Worm (Caenorhabditis elegans) whole organism, young adult: Measurements from ENCODE around the gene unc-32.

Experiments
- B0019.2 ChIP-seq: fragments of 200-800 bp; sonication (Bioruptor generic); conservative IDR thresholded peaks from 2 replicates; pipeline ENCODE4 v1.3.6; 2022; ENCODE audit warnings: missing genetic modification reagents, missing genetic modification characterization, missing compliant biosample characterization
- B0336.3 ChIP-seq: fragments of 200-800 bp; sonication (Bioruptor generic); IDR thresholded peaks from 2 replicates; pipeline ENCODE4 v1.3.6; 2022; ENCODE audit warnings: missing genetic modification characterization, missing compliant biosample characterization
- C06A6.2 ChIP-seq: fragments of 200-800 bp; sonication (Bioruptor generic); conservative IDR thresholded peaks from 2 replicates; pipeline ENCODE4 v1.3.6; 2022; ENCODE audit warnings: missing genetic modification characterization, missing compliant biosample characterization
- F37B4.10 ChIP-seq: fragments of 200-800 bp; sonication (Bioruptor generic); IDR thresholded peaks from 2 replicates; pipeline ENCODE4 v1.3.6; 2022; ENCODE audit warnings: missing genetic modification characterization, missing compliant biosample characterization
- F39B2.1 ChIP-seq: fragments of 200-800 bp; sonication (Bioruptor generic); IDR thresholded peaks from 2 replicates; pipeline ENCODE4 v1.3.6; 2022; ENCODE audit warnings: missing genetic modification reagents, missing genetic modification characterization, missing compliant biosample characterization
- F52B5.7 ChIP-seq: sonication (generic microtip); optimal IDR thresholded peaks from 2 replicates; lab custom pipeline; 2016; ENCODE audit warnings: mild to moderate bottlenecking, missing genetic modification characterization, missing compliant biosample characterization
- F55B11.4 ChIP-seq: sonication (generic microtip); optimal IDR thresholded peaks from 2 replicates; lab custom pipeline; 2016; ENCODE audit warnings: missing compliant biosample characterization, missing genetic modification characterization, borderline replicate concordance; ENCODE audit not compliant: insufficient read depth
- K12H6.12 ChIP-seq: fragments of 200-800 bp; sonication (Bioruptor generic); optimal IDR thresholded peaks from 2 replicates; lab custom pipeline; 2018; ENCODE audit warnings: mild to moderate bottlenecking, missing genetic modification characterization, missing compliant biosample characterization
- Y53F4B.3 ChIP-seq: fragments of 200-800 bp; sonication (Bioruptor generic); IDR thresholded peaks from 2 replicates; pipeline ENCODE4 v1.3.6; 2022; ENCODE audit warnings: missing genetic modification reagents, missing genetic modification characterization, missing compliant biosample characterization
- Y53G8AR.9 ChIP-seq: fragments of 200-800 bp; sonication (Bioruptor generic); conservative IDR thresholded peaks from 2 replicates; pipeline ENCODE4 v1.3.6; 2022; ENCODE audit warnings: missing genetic modification reagents, missing genetic modification characterization, missing compliant biosample characterization
- Y79H2A.3 ChIP-seq: fragments of 200-800 bp; sonication (Bioruptor generic); conservative IDR thresholded peaks from 2 replicates; pipeline ENCODE4 v1.3.6; 2022; ENCODE audit warnings: missing genetic modification reagents, missing genetic modification characterization, missing compliant biosample characterization
- Y95B8A.8 ChIP-seq: fragments of 200-800 bp; sonication (Bioruptor generic); IDR thresholded peaks from 2 replicates; pipeline ENCODE4 v1.3.6; 2022; ENCODE audit warnings: missing genetic modification reagents, missing genetic modification characterization, missing compliant biosample characterization
- akir-1 ChIP-seq: fragments of 200-800 bp; sonication (Bioruptor generic); optimal IDR thresholded peaks from 2 replicates; lab custom pipeline; 2018; ENCODE audit warnings: mild to moderate bottlenecking, missing genetic modification characterization, moderate library complexity, missing compliant biosample characterization
- ama-1 ChIP-seq, 3 experiments: fragments of 150-350 bp in 1 of 3; sonication (generic microtip) in 2 of 3; optimal IDR thresholded peaks; 2 replicates each; lab custom pipeline; 2014 to 2018; ENCODE audit warnings: missing biosample characterization in 2 of 3, missing genetic modification characterization in 2 of 3, missing genetic modification reagents in 2 of 3
- atf-7 ChIP-seq: sonication (generic microtip); optimal IDR thresholded peaks from 2 replicates; lab custom pipeline; 2017; ENCODE audit warnings: mild to moderate bottlenecking, missing genetic modification characterization, missing compliant biosample characterization
- attf-3 ChIP-seq: fragments of 200-800 bp; sonication (Bioruptor generic); conservative IDR thresholded peaks from 2 replicates; pipeline ENCODE4 v1.3.6; 2022; ENCODE audit warnings: missing genetic modification reagents, missing genetic modification characterization, missing compliant biosample characterization
- attf-5 ChIP-seq: fragments of 200-800 bp; sonication (Bioruptor generic); optimal IDR thresholded peaks from 2 replicates; lab custom pipeline; 2018; ENCODE audit warnings: mild to moderate bottlenecking, missing genetic modification characterization, missing compliant biosample characterization
- attf-6 ChIP-seq: fragments of 200-800 bp; sonication (Bioruptor generic); IDR thresholded peaks from 2 replicates; pipeline ENCODE4 v1.3.6; 2022; ENCODE audit warnings: missing genetic modification reagents, missing genetic modification characterization, missing compliant biosample characterization
- bed-2 ChIP-seq: fragments of 200-800 bp; sonication (Bioruptor generic); IDR thresholded peaks from 2 replicates; pipeline ENCODE4 v1.3.6; 2022; ENCODE audit warnings: missing genetic modification reagents, missing genetic modification characterization, missing compliant biosample characterization
- ceh-40 ChIP-seq: fragments of 200-800 bp; sonication (Bioruptor generic); IDR thresholded peaks from 2 replicates; pipeline ENCODE4 v1.3.6; 2022; ENCODE audit warnings: missing genetic modification characterization, missing compliant biosample characterization
- ceh-58 ChIP-seq: fragments of 200-800 bp; sonication (Bioruptor generic); IDR thresholded peaks from 2 replicates; pipeline ENCODE4 v1.3.6; 2022; ENCODE audit warnings: missing genetic modification characterization, missing compliant biosample characterization
- egrh-3 ChIP-seq: fragments of 200-800 bp; sonication (Bioruptor generic); IDR thresholded peaks from 2 replicates; pipeline ENCODE4 v1.3.6; 2022; ENCODE audit warnings: missing genetic modification reagents, missing genetic modification characterization, missing compliant biosample characterization
- ets-4 ChIP-seq: fragments of 200-800 bp; sonication (Bioruptor generic); optimal IDR thresholded peaks from 2 replicates; lab custom pipeline; 2018; ENCODE audit warnings: mild to moderate bottlenecking, missing genetic modification characterization, missing compliant biosample characterization
- him-1 ChIP-seq: sonication (generic microtip); optimal IDR thresholded peaks from 2 replicates; lab custom pipeline; 2016; ENCODE audit warnings: missing genotype, missing genetic modification reagents, missing genetic modification characterization, missing compliant biosample characterization
- hmg-1.2 ChIP-seq: fragments of 200-800 bp; sonication (Bioruptor generic); IDR thresholded peaks from 2 replicates; pipeline ENCODE4 v1.3.6; 2022; ENCODE audit warnings: missing genetic modification reagents, missing genetic modification characterization, missing compliant biosample characterization
- hmg-20 ChIP-seq: fragments of 200-800 bp; sonication (Bioruptor generic); IDR thresholded peaks from 2 replicates; pipeline ENCODE4 v1.3.6; 2022; ENCODE audit warnings: missing genetic modification reagents, missing genetic modification characterization, missing compliant biosample characterization
- lin-26 ChIP-seq: fragments of 200-800 bp; sonication (Bioruptor generic); IDR thresholded peaks from 2 replicates; pipeline ENCODE4 v1.3.6; 2022; ENCODE audit warnings: missing genetic modification reagents, missing genetic modification characterization, missing compliant biosample characterization
- lin-40 ChIP-seq: sonication (generic microtip); optimal IDR thresholded peaks from 2 replicates; lab custom pipeline; 2016; ENCODE audit warnings: missing genetic modification characterization, mild to moderate bottlenecking, missing compliant biosample characterization, missing genotype, missing genetic modification reagents
- lin-54 ChIP-seq: fragments of 200-800 bp; sonication (Bioruptor generic); optimal IDR thresholded peaks from 2 replicates; lab custom pipeline; 2018; ENCODE audit warnings: mild to moderate bottlenecking, missing genetic modification characterization, missing compliant biosample characterization
- madf-6 ChIP-seq: fragments of 200-800 bp; sonication (Bioruptor generic); IDR thresholded peaks from 2 replicates; pipeline ENCODE4 v1.3.6; 2022; ENCODE audit warnings: missing genetic modification reagents, missing genetic modification characterization, missing compliant biosample characterization
- nfyb-1 ChIP-seq: fragments of 200-800 bp; sonication (Bioruptor generic); IDR thresholded peaks from 2 replicates; pipeline ENCODE4 v1.3.6; 2022; ENCODE audit warnings: missing genetic modification reagents, missing genetic modification characterization, missing compliant biosample characterization
- pbrm-1 ChIP-seq: fragments of 200-800 bp; sonication (Bioruptor generic); IDR thresholded peaks from 2 replicates; pipeline ENCODE4 v1.3.6; 2022; ENCODE audit warnings: missing genetic modification reagents, missing genetic modification characterization, missing compliant biosample characterization
- pha-4 ChIP-seq: fragments of 150-350 bp; sonication (generic microtip); optimal IDR thresholded peaks from 2 replicates; lab custom pipeline; 2014; ENCODE audit warnings: missing biosample characterization, missing genetic modification reagents, missing genetic modification characterization
- rec-8 ChIP-seq, 2 experiments: sonication (generic microtip); optimal IDR thresholded peaks; 2 replicates each; lab custom pipeline; 2016; ENCODE audit warnings: mild to moderate bottlenecking in 2 of 2, missing genetic modification characterization in 2 of 2, missing genetic modification reagents in 2 of 2, missing genotype in 2 of 2, missing biosample characterization in 1 of 2, missing compliant biosample characterization in 1 of 2, moderate library complexity in 1 of 2
- repo-1 ChIP-seq: sonication (generic microtip); optimal IDR thresholded peaks from 2 replicates; lab custom pipeline; 2017; ENCODE audit warnings: mild to moderate bottlenecking, missing genetic modification characterization, missing compliant biosample characterization
- rpc-1 ChIP-seq, 2 experiments: fragments of 150-350 bp in 1 of 2; sonication (generic microtip) in 1 of 2; optimal IDR thresholded peaks; 2 replicates each; lab custom pipeline; 2014 to 2018; ENCODE audit warnings: missing biosample characterization in 1 of 2, missing genetic modification characterization in 1 of 2, missing genetic modification reagents in 1 of 2, missing genotype in 1 of 2
- sea-2 ChIP-seq: fragments of 200-800 bp; sonication (Bioruptor generic); IDR thresholded peaks from 2 replicates; pipeline ENCODE4 v1.3.6; 2022; ENCODE audit warnings: missing genetic modification characterization, missing compliant biosample characterization
- snpc-1.3 ChIP-seq: sonication (generic microtip); optimal IDR thresholded peaks from 2 replicates; lab custom pipeline; 2017; ENCODE audit warnings: missing genetic modification characterization, mild to moderate bottlenecking, missing compliant biosample characterization, antibody characterized with exemption, moderate library complexity, missing genotype, missing genetic modification reagents; ENCODE audit not compliant: insufficient read depth
- snpc-3.4 ChIP-seq: sonication (generic microtip); optimal IDR thresholded peaks from 2 replicates; lab custom pipeline; 2017; ENCODE audit warnings: missing genetic modification characterization, mild to moderate bottlenecking, missing compliant biosample characterization, antibody characterized with exemption, moderate library complexity, missing genotype, missing genetic modification reagents
- somi-1 ChIP-seq: fragments of 200-800 bp; sonication (Bioruptor generic); optimal IDR thresholded peaks from 2 replicates; lab custom pipeline; 2018; ENCODE audit warnings: mild to moderate bottlenecking, missing genetic modification characterization, missing compliant biosample characterization
- tbx-9 ChIP-seq: sonication (generic microtip); optimal IDR thresholded peaks from 2 replicates; lab custom pipeline; 2016; ENCODE audit warnings: borderline replicate concordance, missing genetic modification characterization, inconsistent platforms, missing compliant biosample characterization
- tlf-1 ChIP-seq: fragments of 200-800 bp; sonication (Bioruptor generic); optimal IDR thresholded peaks from 2 replicates; lab custom pipeline; 2018; ENCODE audit warnings: mild to moderate bottlenecking, missing genetic modification characterization, missing compliant biosample characterization
- unc-130 ChIP-seq: sonication (generic microtip); optimal IDR thresholded peaks from 2 replicates; lab custom pipeline; 2016; ENCODE audit warnings: missing genetic modification reagents, missing genetic modification characterization, missing compliant biosample characterization
- unc-62 ChIP-seq: fragments of 150-350 bp; optimal IDR thresholded peaks from 2 replicates; lab custom pipeline; 2014; ENCODE audit warnings: missing biosample characterization, missing genetic modification reagents, missing genetic modification characterization
- xnd-1 ChIP-seq: sonication (generic microtip); optimal IDR thresholded peaks from 2 replicates; lab custom pipeline; 2016; ENCODE audit warnings: missing genotype, missing genetic modification reagents, missing genetic modification characterization, missing compliant biosample characterization
- ztf-22 ChIP-seq: fragments of 200-800 bp; sonication (Bioruptor generic); optimal IDR thresholded peaks from 2 replicates; lab custom pipeline; 2018; ENCODE audit warnings: mild to moderate bottlenecking, missing genetic modification characterization, moderate library complexity, missing compliant biosample characterization
- ztf-26 ChIP-seq: sonication (generic microtip); optimal IDR thresholded peaks from 2 replicates; lab custom pipeline; 2017; ENCODE audit warnings: missing genetic modification characterization, missing compliant biosample characterization
- ztf-3 ChIP-seq: fragments of 200-800 bp; sonication (Bioruptor generic); optimal IDR thresholded peaks from 2 replicates; lab custom pipeline; 2018; ENCODE audit warnings: mild to moderate bottlenecking, missing genetic modification characterization, missing compliant biosample characterization
- ztf-6 ChIP-seq: fragments of 200-800 bp; sonication (Bioruptor generic); IDR thresholded peaks from 2 replicates; pipeline ENCODE4 v1.3.6; 2022; ENCODE audit warnings: missing genetic modification reagents, missing genetic modification characterization, missing compliant biosample characterization

The unc-32 gene

DNA sequence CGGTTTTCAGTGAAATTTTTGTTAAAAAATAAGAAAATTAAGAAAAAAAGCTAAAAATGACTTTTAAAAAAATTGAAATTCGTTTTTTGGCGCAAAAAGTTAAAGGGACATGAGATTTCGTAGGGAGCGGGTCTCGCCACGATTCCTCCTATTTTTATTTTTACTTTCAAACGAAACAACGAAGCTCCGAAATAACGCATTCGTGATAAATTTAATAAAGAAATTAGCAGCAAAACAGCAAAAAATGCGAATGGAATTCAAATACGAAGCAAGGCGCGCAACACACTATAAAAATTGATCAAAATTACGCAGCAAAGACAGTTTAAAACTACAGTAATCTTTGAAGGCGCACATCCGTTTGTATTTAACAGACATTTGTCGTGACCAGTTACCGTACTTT, 5.6 kb upstream of the unc-32 start:
- no peak for TF ChIP-seq K12H6.12 (tag; lab: Kevin White, UChicago)
- TF ChIP-seq sea-2 (GFP tag; lab: Robert Waterston, UW): no peak
- TF ChIP-seq snpc-1.3 (tag; lab: Kevin White, UChicago): no peak
- TF ChIP-seq ztf-6 (GFP tag; lab: Robert Waterston, UW): no peak
- TF ChIP-seq hmg-20 (GFP tag; lab: Robert Waterston, UW): no peak
- TF ChIP-seq lin-40 (tag; lab: Kevin White, UChicago): no peak
- TF ChIP-seq lin-54 (GFP tag; lab: Kevin White, UChicago): peak; percentile 62
- no peak for TF ChIP-seq akir-1
- no peak for TF ChIP-seq ztf-22 (GFP tag; lab: Kevin White, UChicago)
- TF ChIP-seq ceh-40 (GFP tag; lab: Robert Waterston, UW): no peak
- no peak for TF ChIP-seq rec-8 (tag; optimal IDR thresholded peaks at IDR 0.05; lab: Kevin White, UChicago)
- no peak for TF ChIP-seq F52B5.7 (tag; lab: Kevin White, UChicago)
- TF ChIP-seq ceh-58 (GFP tag; lab: Robert Waterston, UW): no peak
- no peak for TF ChIP-seq Y53F4B.3
- 0 out of 2 replicates have a peak, but pooled peaks have one; percentile 5 for TF ChIP-seq Y95B8A.8 (GFP tag; lab: Robert Waterston, UW)
- TF ChIP-seq somi-1: no peak
- TF ChIP-seq F39B2.1 (GFP tag; lab: Robert Waterston, UW): no peak
- TF ChIP-seq bed-2: no peak
- no peak for TF ChIP-seq ztf-3 (GFP tag; lab: Kevin White, UChicago)
- TF ChIP-seq rpc-1 (optimal IDR thresholded peaks at IDR 0.05; lab: Kevin White, UChicago): no peak
- no peak for TF ChIP-seq rpc-1 (tag; optimal IDR thresholded peaks at IDR 0.05; lab: Kevin White, UChicago)
- no peak for TF ChIP-seq F37B4.10 (GFP tag; lab: Robert Waterston, UW)
- no peak for TF ChIP-seq pha-4 (tag; lab: Kevin White, UChicago)
- no peak for TF ChIP-seq Y53G8AR.9
- TF ChIP-seq lin-26 (GFP tag; lab: Robert Waterston, UW): no peak
- no peak for TF ChIP-seq unc-130
- TF ChIP-seq tbx-9: no peak
- TF ChIP-seq unc-62 (GFP tag; lab: Kevin White, UChicago): no peak
- peak; percentile 86 for TF ChIP-seq madf-6 (GFP tag; lab: Robert Waterston, UW)
- peak; percentile 73 for TF ChIP-seq xnd-1 (tag; lab: Kevin White, UChicago)
- TF ChIP-seq B0336.3 (GFP tag; lab: Robert Waterston, UW): no peak
- no peak for TF ChIP-seq tlf-1 (GFP tag; lab: Kevin White, UChicago)
- no peak for TF ChIP-seq B0019.2 (GFP tag; lab: Robert Waterston, UW)
- no peak for TF ChIP-seq pbrm-1 (GFP tag; lab: Robert Waterston, UW)
- peak; percentile 78 for TF ChIP-seq snpc-3.4
- peak; percentile 56; the same call in 1 of the 2 replicates for TF ChIP-seq nfyb-1 (GFP tag; lab: Robert Waterston, UW)
- no peak for TF ChIP-seq F55B11.4 (tag; lab: Kevin White, UChicago)
- no peak for TF ChIP-seq ama-1 (optimal IDR thresholded peaks at IDR 0.05; lab: Kevin White, UChicago)
- TF ChIP-seq ama-1 (GFP tag; optimal IDR thresholded peaks at IDR 0.05; lab: Kevin White, UChicago): no peak
- TF ChIP-seq repo-1 (tag; lab: Kevin White, UChicago): no peak
- TF ChIP-seq attf-6 (GFP tag; lab: Robert Waterston, UW): no peak
- no peak for TF ChIP-seq ztf-26
- TF ChIP-seq Y79H2A.3 (GFP tag; lab: Robert Waterston, UW): no peak
- no peak for TF ChIP-seq ets-4 (GFP tag; lab: Kevin White, UChicago)
- no peak for TF ChIP-seq atf-7
- TF ChIP-seq egrh-3 (GFP tag; lab: Robert Waterston, UW): no peak
- peak; percentile 16 for TF ChIP-seq him-1 (tag; lab: Kevin White, UChicago)
- TF ChIP-seq hmg-1.2 (GFP tag; lab: Robert Waterston, UW): peak; percentile 11; the same call in 1 of the 2 replicates
- TF ChIP-seq C06A6.2 (GFP tag; lab: Robert Waterston, UW): no peak
- TF ChIP-seq attf-5 (GFP tag; lab: Kevin White, UChicago): peak; percentile 31
- peak; percentile 77 for TF ChIP-seq attf-3
